Worm (Caenorhabditis elegans) whole organism, midembryonic: ENCODE results near the gene zig-12.

Experiments used
- T22C8.4 ChIP-seq: fragments of 200-800 bp; sonication (Bioruptor generic); IDR thresholded peaks from 2 replicates; pipeline ENCODE4 v1.3.6; 2022; ENCODE audit warnings: missing genetic modification characterization, missing compliant biosample characterization
- cog-1 ChIP-seq: sonication (generic microtip); optimal IDR thresholded peaks from 2 replicates; lab custom pipeline; 2016; ENCODE audit warnings: missing genetic modification characterization, missing compliant biosample characterization
- flt-1 ChIP-seq: fragments of 200-800 bp; sonication (Bioruptor generic); IDR thresholded peaks from 2 replicates; pipeline ENCODE4 v1.3.6; 2022; ENCODE audit warnings: missing genetic modification characterization, missing compliant biosample characterization
- klf-2 ChIP-seq: fragments of 200-800 bp; sonication (Bioruptor generic); conservative IDR thresholded peaks from 2 replicates; pipeline ENCODE4 v1.3.6; 2022; ENCODE audit warnings: missing genetic modification reagents, missing genetic modification characterization, missing compliant biosample characterization
- med-1 ChIP-seq: sonication (generic microtip); optimal IDR thresholded peaks from 2 replicates; lab custom pipeline; 2017; ENCODE audit warnings: missing genetic modification characterization, mild to moderate bottlenecking, missing compliant biosample characterization, antibody characterized with exemption, missing genetic modification reagents; ENCODE audit not compliant: insufficient read depth
- ref-1 ChIP-seq: fragments of 200-800 bp; sonication (Bioruptor generic); conservative IDR thresholded peaks from 2 replicates; pipeline ENCODE4 v1.3.6; 2022; ENCODE audit warnings: missing genetic modification reagents, missing genetic modification characterization, missing compliant biosample characterization
- tab-1 ChIP-seq: fragments of 200-800 bp; sonication (Bioruptor generic); IDR thresholded peaks from 2 replicates; pipeline ENCODE4 v1.3.6; 2022; ENCODE audit warnings: missing genetic modification characterization, missing compliant biosample characterization
- ztf-23 ChIP-seq: fragments of 200-800 bp; sonication (Bioruptor generic); IDR thresholded peaks from 2 replicates; pipeline ENCODE4 v1.3.6; 2022; ENCODE audit warnings: missing genetic modification reagents, missing genetic modification characterization, missing compliant biosample characterization
- ztf-29 ChIP-seq: fragments of 200-800 bp; sonication (Bioruptor generic); IDR thresholded peaks from 2 replicates; pipeline ENCODE4 v1.3.6; 2022; ENCODE audit warnings: missing genetic modification reagents, missing genetic modification characterization, missing compliant biosample characterization

The zig-12 gene

ce11 chrX:8778558-8778957, 14.9 kb downstream of the zig-12 start, which contains the start of gene ZK721.4:
Gene ZK721.4 (plus strand): TSS chrX:8778858.
- TF ChIP-seq ztf-23 (GFP tag; lab: Robert Waterston, UW) (no peak), tab-1 (no peak), ztf-29 (GFP tag; lab: Robert Waterston, UW) (no peak), med-1 (no peak), klf-2 (GFP tag; lab: Robert Waterston, UW) (no peak), cog-1 (tag; lab: Kevin White, UChicago) (no peak), flt-1 (no peak), ref-1 (GFP tag; lab: Robert Waterston, UW) (no peak), T22C8.4 (GFP tag; lab: Robert Waterston, UW) (no peak)

- no peak for TF ChIP-seq ref-1 (GFP tag; lab: Robert Waterston, UW)
- no peak for TF ChIP-seq cog-1 (tag; lab: Kevin White, UChicago)
- no peak for TF ChIP-seq T22C8.4 (GFP tag; lab: Robert Waterston, UW)
- TF ChIP-seq ztf-23 (GFP tag; lab: Robert Waterston, UW), result no peak
- TF ChIP-seq klf-2 (GFP tag; lab: Robert Waterston, UW), result no peak
- no peak for TF ChIP-seq flt-1
- TF ChIP-seq ztf-29 (GFP tag; lab: Robert Waterston, UW), result no peak
- TF ChIP-seq med-1, result no peak
- TF ChIP-seq tab-1, result no peak
Measured at ce11 chrX:8784234-8784633, 20.5 kb downstream of the zig-12 start, which contains the start of gene ZK721.3. Gene ZK721.3 (plus strand): TSS chrX:8784534.

ce11 chrX:8786687-8787086, 23.0 kb downstream of the zig-12 start:
- TF ChIP-seq med-1 (no peak), tab-1 (no peak), klf-2 (GFP tag; lab: Robert Waterston, UW) (no peak), ref-1 (GFP tag; lab: Robert Waterston, UW) (no peak), ztf-29 (GFP tag; lab: Robert Waterston, UW) (no peak), cog-1 (tag; lab: Kevin White, UChicago) (no peak), flt-1 (no peak), ztf-23 (GFP tag; lab: Robert Waterston, UW) (no peak), T22C8.4 (GFP tag; lab: Robert Waterston, UW) (no peak)

ce11 chrX:8787689-8788222, 24.0 kb downstream of the zig-12 start:
- no peak for TF ChIP-seq klf-2 (GFP tag; lab: Robert Waterston, UW)
- no peak for TF ChIP-seq tab-1
- no peak for TF ChIP-seq T22C8.4 (GFP tag; lab: Robert Waterston, UW)
- no peak for TF ChIP-seq cog-1 (tag; lab: Kevin White, UChicago)
- no peak for TF ChIP-seq flt-1
- TF ChIP-seq med-1, result no peak
- no peak for TF ChIP-seq ztf-23 (GFP tag; lab: Robert Waterston, UW)
- TF ChIP-seq ref-1 (GFP tag; lab: Robert Waterston, UW), result no peak
- TF ChIP-seq ztf-29 (GFP tag; lab: Robert Waterston, UW), result no peak

ce11 chrX:8789014-8789506, 25.4 kb downstream of the zig-12 start, which contains the start of gene unc-27:
Gene unc-27 (plus strand): TSS chrX:8789456.
- TF ChIP-seq tab-1 (no peak), ztf-23 (GFP tag; lab: Robert Waterston, UW) (no peak), flt-1 (no peak), med-1 (no peak), klf-2 (GFP tag; lab: Robert Waterston, UW) (no peak), ref-1 (GFP tag; lab: Robert Waterston, UW) (no peak), T22C8.4 (GFP tag; lab: Robert Waterston, UW) (no peak), ztf-29 (GFP tag; lab: Robert Waterston, UW) (no peak), cog-1 (tag; lab: Kevin White, UChicago) (no peak)

ce11 chrX:8790093-8790492, 26.4 kb downstream of the zig-12 start:
- TF ChIP-seq flt-1 (no peak), tab-1 (no peak), ztf-23 (GFP tag; lab: Robert Waterston, UW) (no peak), ref-1 (GFP tag; lab: Robert Waterston, UW) (no peak), klf-2 (GFP tag; lab: Robert Waterston, UW) (no peak), T22C8.4 (GFP tag; lab: Robert Waterston, UW) (no peak)

- TF ChIP-seq T22C8.4 (GFP tag; lab: Robert Waterston, UW), result no peak
- TF ChIP-seq ref-1 (GFP tag; lab: Robert Waterston, UW), result no peak
- no peak for TF ChIP-seq klf-2 (GFP tag; lab: Robert Waterston, UW)
- no peak for TF ChIP-seq cog-1 (tag; lab: Kevin White, UChicago)
- TF ChIP-seq tab-1, result no peak
- no peak for TF ChIP-seq med-1
- no peak for TF ChIP-seq ztf-29 (GFP tag; lab: Robert Waterston, UW)
Measured at ce11 chrX:8791821-8792220, 28.1 kb downstream of the zig-12 start, which contains the start of gene chup-1. Gene chup-1 (plus strand): TSS chrX:8792160.

- no peak for TF ChIP-seq klf-2 (GFP tag; lab: Robert Waterston, UW)
- no peak for TF ChIP-seq cog-1 (tag; lab: Kevin White, UChicago)
- peak; percentile 75 for TF ChIP-seq flt-1
- no peak for TF ChIP-seq med-1
- no peak for TF ChIP-seq ref-1 (GFP tag; lab: Robert Waterston, UW)
- TF ChIP-seq ztf-23 (GFP tag; lab: Robert Waterston, UW), result peak; percentile 65; the same call in 1 of the 2 replicates
- TF ChIP-seq ztf-29 (GFP tag; lab: Robert Waterston, UW), result no peak
- peak; percentile 61; the same call in 1 of the 2 replicates for TF ChIP-seq T22C8.4 (GFP tag; lab: Robert Waterston, UW)
- no peak for TF ChIP-seq tab-1
Measured at ce11 chrX:8796699-8797282, 33.1 kb downstream of the zig-12 start, which contains the start of gene R04E5.7. Gene R04E5.7 (minus strand): TSS chrX:8797262.

- no peak for TF ChIP-seq T22C8.4 (GFP tag; lab: Robert Waterston, UW)
- no peak for TF ChIP-seq ztf-29 (GFP tag; lab: Robert Waterston, UW)
- TF ChIP-seq ztf-23 (GFP tag; lab: Robert Waterston, UW), result no peak
- TF ChIP-seq cog-1 (tag; lab: Kevin White, UChicago), result no peak
- TF ChIP-seq ref-1 (GFP tag; lab: Robert Waterston, UW), result no peak
- no peak for TF ChIP-seq flt-1
- TF ChIP-seq klf-2 (GFP tag; lab: Robert Waterston, UW), result no peak
- no peak for TF ChIP-seq med-1
- no peak for TF ChIP-seq tab-1
Measured at ce11 chrX:8797653-8798052, 33.9 kb downstream of the zig-12 start.
